Worm (Caenorhabditis elegans) whole organism, L2 larva: ENCODE measurements around the gene sri-1.
"Not testable (repeated sequence)": the region's sequence is repeated elsewhere in the genome, so short reads cannot be mapped to it uniquely, and the experiment has no call there.

Source experiments
- C34F6.9 ChIP-seq: fragments of 150-350 bp; optimal IDR thresholded peaks from 2 replicates; lab custom pipeline; 2014; ENCODE audit warnings: missing biosample characterization, missing genetic modification characterization
- F13H6.1 ChIP-seq: sonication (generic microtip); optimal IDR thresholded peaks from 2 replicates; lab custom pipeline; 2016; ENCODE audit warnings: missing genetic modification characterization, missing compliant biosample characterization
- R02D3.7 ChIP-seq: fragments of 150-350 bp; optimal IDR thresholded peaks from 2 replicates; lab custom pipeline; 2014; ENCODE audit warnings: missing biosample characterization, missing genetic modification characterization
- Y55F3AM.14 ChIP-seq: fragments of 200-800 bp; sonication (Bioruptor generic); optimal IDR thresholded peaks from 2 replicates; lab custom pipeline; 2018; ENCODE audit warnings: mild to moderate bottlenecking, missing genetic modification characterization, missing compliant biosample characterization
- aly-2 ChIP-seq: fragments of 150-350 bp; optimal IDR thresholded peaks from 2 replicates; lab custom pipeline; 2014; ENCODE audit warnings: missing biosample characterization, missing genetic modification characterization
- blmp-1 ChIP-seq: sonication (generic microtip); optimal IDR thresholded peaks from 2 replicates; lab custom pipeline; 2017; ENCODE audit warnings: missing genetic modification characterization, mild to moderate bottlenecking, missing compliant biosample characterization, antibody characterized with exemption, moderate library complexity; ENCODE audit not compliant: insufficient read depth
- ceh-16 ChIP-seq: fragments of 150-350 bp; optimal IDR thresholded peaks from 2 replicates; lab custom pipeline; 2014; ENCODE audit warnings: missing biosample characterization, missing genetic modification characterization
- ceh-82 ChIP-seq: fragments of 150-350 bp; optimal IDR thresholded peaks from 2 replicates; lab custom pipeline; 2014; ENCODE audit warnings: missing biosample characterization, missing genetic modification characterization
- crh-2 ChIP-seq: sonication (generic microtip); optimal IDR thresholded peaks from 2 replicates; lab custom pipeline; 2017; ENCODE audit warnings: missing biosample characterization, missing genetic modification characterization
- dmd-4 ChIP-seq: sonication (generic microtip); optimal IDR thresholded peaks from 2 replicates; lab custom pipeline; 2017; ENCODE audit warnings: missing biosample characterization, missing genetic modification characterization
- egl-27 ChIP-seq: sonication (generic microtip); optimal IDR thresholded peaks from 3 replicates; lab custom pipeline; 2017; ENCODE audit warnings: missing biosample characterization, missing genetic modification reagents, missing genetic modification characterization
- elt-1 ChIP-seq: fragments of 150-350 bp; optimal IDR thresholded peaks from 2 replicates; lab custom pipeline; 2014; ENCODE audit warnings: missing biosample characterization, missing genetic modification characterization
- fos-1 ChIP-seq: fragments of 150-350 bp; optimal IDR thresholded peaks from 2 replicates; lab custom pipeline; 2014; ENCODE audit warnings: missing biosample characterization, missing genetic modification characterization
- gmeb-1 ChIP-seq: fragments of 150-350 bp; optimal IDR thresholded peaks from 2 replicates; lab custom pipeline; 2014; ENCODE audit warnings: missing biosample characterization, missing genetic modification characterization
- lin-13 ChIP-seq: fragments of 150-350 bp; optimal IDR thresholded peaks from 2 replicates; lab custom pipeline; 2014; ENCODE audit warnings: missing biosample characterization, missing genetic modification reagents, missing genetic modification characterization
- mab-5 ChIP-seq: fragments of 150-350 bp; optimal IDR thresholded peaks from 2 replicates; lab custom pipeline; 2014; ENCODE audit warnings: missing biosample characterization, missing genetic modification characterization
- mdl-1 ChIP-seq, 2 experiments: fragments of 150-350 bp in 1 of 2; sonication (generic microtip) in 1 of 2; optimal IDR thresholded peaks; 2 replicates each; lab custom pipeline; 2017; ENCODE audit warnings: missing biosample characterization in 2 of 2, missing genetic modification characterization in 2 of 2
- nhr-10 ChIP-seq: sonication (generic microtip); optimal IDR thresholded peaks from 2 replicates; lab custom pipeline; 2017; ENCODE audit warnings: missing biosample characterization, missing genetic modification characterization
- nhr-11 ChIP-seq: fragments of 150-350 bp; optimal IDR thresholded peaks from 2 replicates; lab custom pipeline; 2014; ENCODE audit warnings: missing biosample characterization, missing genetic modification characterization
- nhr-12 ChIP-seq: fragments of 150-350 bp; optimal IDR thresholded peaks from 2 replicates; lab custom pipeline; 2014; ENCODE audit warnings: missing biosample characterization, missing genetic modification characterization
- nhr-129 ChIP-seq: fragments of 150-350 bp; optimal IDR thresholded peaks from 2 replicates; lab custom pipeline; 2014; ENCODE audit warnings: missing biosample characterization, missing genetic modification characterization
- nhr-21 ChIP-seq: fragments of 150-350 bp; optimal IDR thresholded peaks from 2 replicates; lab custom pipeline; 2014; ENCODE audit warnings: missing biosample characterization, missing genetic modification characterization
- nhr-23 ChIP-seq: fragments of 150-350 bp; optimal IDR thresholded peaks from 2 replicates; lab custom pipeline; 2014; ENCODE audit warnings: missing biosample characterization, missing genetic modification reagents, missing genetic modification characterization
- nhr-25 ChIP-seq: fragments of 150-350 bp; sonication (generic microtip); optimal IDR thresholded peaks from 3 replicates; lab custom pipeline; 2014; ENCODE audit warnings: missing biosample characterization, missing genetic modification characterization
- nhr-6 ChIP-seq: fragments of 150-350 bp; optimal IDR thresholded peaks from 2 replicates; lab custom pipeline; 2014; ENCODE audit warnings: missing biosample characterization, missing genetic modification characterization
- sem-4 ChIP-seq: fragments of 150-350 bp; optimal IDR thresholded peaks from 2 replicates; lab custom pipeline; 2014; ENCODE audit warnings: missing biosample characterization, missing genetic modification reagents, missing genetic modification characterization
- skn-1 ChIP-seq: sonication (generic microtip); optimal IDR thresholded peaks from 2 replicates; lab custom pipeline; 2017; ENCODE audit warnings: missing biosample characterization, missing genetic modification characterization
- sma-3 ChIP-seq: sonication (generic microtip); optimal IDR thresholded peaks from 2 replicates; lab custom pipeline; 2016; ENCODE audit warnings: missing genetic modification reagents, missing genetic modification characterization, missing compliant biosample characterization
- sma-9 ChIP-seq, 2 experiments: fragments of 150-350 bp in 1 of 2; sonication (generic microtip) in 1 of 2; optimal IDR thresholded peaks; 2 replicates each; lab custom pipeline; 2014 to 2016; ENCODE audit warnings: missing genetic modification characterization in 2 of 2, mild to moderate bottlenecking in 1 of 2, missing biosample characterization in 1 of 2, missing compliant biosample characterization in 1 of 2, missing genetic modification reagents in 1 of 2, moderate library complexity in 1 of 2
- snpc-4 ChIP-seq: fragments of 150-350 bp; optimal IDR thresholded peaks from 2 replicates; lab custom pipeline; 2014; ENCODE audit warnings: missing biosample characterization, missing genetic modification characterization
- unc-55 ChIP-seq: fragments of 150-350 bp; sonication (generic microtip); optimal IDR thresholded peaks from 3 replicates; lab custom pipeline; 2014; ENCODE audit warnings: missing biosample characterization, missing genetic modification reagents, missing genetic modification characterization
- zag-1 ChIP-seq: fragments of 150-350 bp; optimal IDR thresholded peaks from 2 replicates; lab custom pipeline; 2014; ENCODE audit warnings: missing biosample characterization, missing genetic modification characterization
- ztf-1 ChIP-seq: fragments of 200-800 bp; sonication (Bioruptor generic); conservative IDR thresholded peaks from 2 replicates; pipeline ENCODE4 v1.3.6; 2022; ENCODE audit warnings: missing genetic modification characterization, missing compliant biosample characterization
- ztf-11 ChIP-seq: sonication (generic microtip); optimal IDR thresholded peaks from 2 replicates; lab custom pipeline; 2017; ENCODE audit warnings: missing biosample characterization, missing genetic modification characterization
- ztf-4 ChIP-seq: fragments of 150-350 bp; optimal IDR thresholded peaks from 2 replicates; lab custom pipeline; 2014; ENCODE audit warnings: missing biosample characterization, missing genetic modification characterization

Gene sri-1

ce11 chrV:16002288-16002687 lies 34.8 kb upstream of the sri-1 start, which contains the start of gene nhr-63:
Gene nhr-63 (plus strand): TSS chrV:16002588.
- TF ChIP-seq mab-5 (tag; lab: Kevin White, UChicago) (no peak), R02D3.7 (tag; lab: Kevin White, UChicago) (no peak), nhr-25 (tag; lab: Kevin White, UChicago) (no peak), aly-2 (tag; lab: Kevin White, UChicago) (no peak), ceh-82 (tag; lab: Kevin White, UChicago) (no peak), zag-1 (tag; lab: Kevin White, UChicago) (no peak), skn-1 (tag; lab: Kevin White, UChicago) (no peak), gmeb-1 (tag; lab: Kevin White, UChicago) (no peak), nhr-21 (tag; lab: Kevin White, UChicago) (no peak), crh-2 (tag; lab: Kevin White, UChicago) (no peak), ceh-16 (tag; lab: Kevin White, UChicago) (no peak), nhr-10 (tag; lab: Kevin White, UChicago) (no peak), mdl-1 (tag; optimal IDR thresholded peaks at IDR 0.05; lab: Kevin White, UChicago) (no peak), ztf-11 (tag; lab: Kevin White, UChicago) (no peak), elt-1 (tag; lab: Kevin White, UChicago) (no peak)

- TF ChIP-seq gmeb-1 (tag; lab: Kevin White, UChicago) = peak; percentile 8
- TF ChIP-seq sma-9 (GFP tag; optimal IDR thresholded peaks at IDR 0.05; lab: Kevin White, UChicago) = peak; percentile 91
- TF ChIP-seq sma-9 (tag; optimal IDR thresholded peaks at IDR 0.05; lab: Kevin White, UChicago) = no peak
- peak; percentile 45 for TF ChIP-seq C34F6.9 (tag; lab: Kevin White, UChicago)
- no peak for TF ChIP-seq nhr-6
- peak; percentile 83 for TF ChIP-seq crh-2 (tag; lab: Kevin White, UChicago)
- peak; percentile 69 for TF ChIP-seq sma-3 (GFP tag; lab: Kevin White, UChicago)
- peak; percentile 57 for TF ChIP-seq egl-27 (tag; lab: Kevin White, UChicago)
- TF ChIP-seq ztf-4 = peak; percentile 8
- TF ChIP-seq snpc-4 = no peak
- TF ChIP-seq nhr-11 = no peak
- TF ChIP-seq nhr-23 (tag; lab: Kevin White, UChicago) = no peak
- peak; percentile 99 for TF ChIP-seq fos-1 (tag; lab: Kevin White, UChicago)
- TF ChIP-seq F13H6.1 (tag; lab: Kevin White, UChicago) = peak; percentile 53
- peak; percentile 45 for TF ChIP-seq nhr-21 (tag; lab: Kevin White, UChicago)
- TF ChIP-seq nhr-129 (tag; lab: Kevin White, UChicago) = peak; percentile 54
- peak; percentile 97 for TF ChIP-seq blmp-1 (tag; lab: Kevin White, UChicago)
Observed at ce11 chrV:16000433-16000832, 33.0 kb upstream of the sri-1 start, which contains the start of gene nhr-50. Gene nhr-50 (minus strand): TSS chrV:16000631.

- no peak for TF ChIP-seq nhr-25 (tag; lab: Kevin White, UChicago)
- TF ChIP-seq nhr-12 (tag; lab: Kevin White, UChicago) = no peak
- no peak for TF ChIP-seq unc-55 (GFP tag; lab: Kevin White, UChicago)
- no peak for TF ChIP-seq crh-2 (tag; lab: Kevin White, UChicago)
- no peak for TF ChIP-seq mab-5 (tag; lab: Kevin White, UChicago)
- TF ChIP-seq ceh-82 (tag; lab: Kevin White, UChicago) = no peak
- no peak for TF ChIP-seq ztf-11 (tag; lab: Kevin White, UChicago)
- TF ChIP-seq, all 48 proteins: peak for 0
Observed at ce11 chrV:15996655-15997186, 29.3 kb upstream of the sri-1 start, which contains the start of the genes C06C6.9 and C06C6.8. Gene C06C6.9 (minus strand): TSS chrV:15996755. Gene C06C6.8 (plus strand): TSS chrV:15997136.

ce11 chrV:15991850-15992249 lies 24.4 kb upstream of the sri-1 start, which contains the start of gene C06C6.7:
Gene C06C6.7 (plus strand): TSS chrV:15992150.
- not testable (repeated sequence) for TF ChIP-seq sem-4 (tag; lab: Kevin White, UChicago); fos-1 (tag; lab: Kevin White, UChicago); Y55F3AM.14 (GFP tag; lab: Kevin White, UChicago)

- no peak for TF ChIP-seq mab-5 (tag; lab: Kevin White, UChicago)
- TF ChIP-seq dmd-4 (tag; lab: Kevin White, UChicago) = no peak
- TF ChIP-seq lin-13 = no peak
- TF ChIP-seq ztf-1 (GFP tag; lab: Robert Waterston, UW) = no peak
- TF ChIP-seq ztf-4 = no peak
- TF ChIP-seq, all 48 proteins: peak for 0
Observed at ce11 chrV:15988074-15988473, 20.6 kb upstream of the sri-1 start, which contains the start of gene F36G9.15. Gene F36G9.15 (minus strand): TSS chrV:15988174.
